Worm (Caenorhabditis elegans) whole organism, late embryonic: ENCODE results near the gene F33H1.4.
A peak's percentile ranks its signal among the peaks of the same experiment; 100 is the strongest.

Experiments
- C08G9.2 ChIP-seq: sonication (generic microtip); optimal IDR thresholded peaks from 2 replicates; lab custom pipeline; 2016; ENCODE audit warnings: mild to moderate bottlenecking, missing genetic modification characterization, moderate library complexity, missing compliant biosample characterization
- C38D4.7 ChIP-seq: fragments of 200-800 bp; sonication (Bioruptor generic); optimal IDR thresholded peaks from 2 replicates; lab custom pipeline; 2018; ENCODE audit warnings: mild to moderate bottlenecking, missing genetic modification characterization, moderate library complexity, missing compliant biosample characterization
- K09A11.1 ChIP-seq: sonication (generic microtip); optimal IDR thresholded peaks from 2 replicates; lab custom pipeline; 2017; ENCODE audit warnings: antibody characterized with exemption, mild to moderate bottlenecking, missing genetic modification characterization, missing compliant biosample characterization; ENCODE audit not compliant: insufficient read depth
- T23F11.4 ChIP-seq: fragments of 200-800 bp; sonication (Bioruptor generic); optimal IDR thresholded peaks from 2 replicates; lab custom pipeline; 2018; ENCODE audit warnings: mild to moderate bottlenecking, missing genetic modification characterization, missing compliant biosample characterization
- Y22D7AL.16 ChIP-seq: sonication (generic microtip); optimal IDR thresholded peaks from 2 replicates; lab custom pipeline; 2016; ENCODE audit warnings: missing genetic modification characterization, missing compliant biosample characterization
- ahr-1 ChIP-seq: sonication (generic microtip); optimal IDR thresholded peaks from 2 replicates; lab custom pipeline; 2016; ENCODE audit warnings: missing genetic modification characterization, missing compliant biosample characterization
- ama-1 ChIP-seq: fragments of 150-350 bp; optimal IDR thresholded peaks from 2 replicates; lab custom pipeline; 2014
- ceh-18 ChIP-seq: sonication (generic microtip); optimal IDR thresholded peaks from 2 replicates; lab custom pipeline; 2016; ENCODE audit warnings: missing genetic modification characterization, missing compliant biosample characterization
- ceh-19 ChIP-seq: fragments of 200-800 bp; sonication (Bioruptor generic); optimal IDR thresholded peaks from 2 replicates; lab custom pipeline; 2018; ENCODE audit warnings: mild to moderate bottlenecking, missing genetic modification characterization, missing compliant biosample characterization
- ceh-2 ChIP-seq: sonication (generic microtip); optimal IDR thresholded peaks from 2 replicates; lab custom pipeline; 2016; ENCODE audit warnings: missing genotype, missing genetic modification characterization, missing compliant biosample characterization
- ceh-22 ChIP-seq: sonication (generic microtip); optimal IDR thresholded peaks from 2 replicates; lab custom pipeline; 2017; ENCODE audit warnings: missing biosample characterization, missing genetic modification characterization
- ceh-24 ChIP-seq: sonication (generic microtip); optimal IDR thresholded peaks from 2 replicates; lab custom pipeline; 2016; ENCODE audit warnings: mild to moderate bottlenecking, missing genetic modification characterization, missing compliant biosample characterization
- ceh-31 ChIP-seq: sonication (generic microtip); optimal IDR thresholded peaks from 2 replicates; lab custom pipeline; 2016; ENCODE audit warnings: missing genetic modification characterization, missing compliant biosample characterization
- ceh-45 ChIP-seq: fragments of 200-800 bp; sonication (Bioruptor generic); IDR thresholded peaks from 2 replicates; pipeline ENCODE4 v1.3.6; 2022; ENCODE audit warnings: missing genetic modification reagents, missing genetic modification characterization, missing compliant biosample characterization
- ceh-9 ChIP-seq: sonication (generic microtip); optimal IDR thresholded peaks from 2 replicates; lab custom pipeline; 2016; ENCODE audit warnings: mild to moderate bottlenecking, missing genetic modification characterization, inconsistent platforms, missing compliant biosample characterization
- dve-1 ChIP-seq: sonication (generic microtip); optimal IDR thresholded peaks from 2 replicates; lab custom pipeline; 2017; ENCODE audit warnings: antibody characterized with exemption, mild to moderate bottlenecking, missing genetic modification characterization, missing compliant biosample characterization
- ets-4 ChIP-seq: sonication (generic microtip); optimal IDR thresholded peaks from 2 replicates; lab custom pipeline; 2016; ENCODE audit warnings: missing genetic modification characterization, missing compliant biosample characterization
- fkh-10 ChIP-seq: fragments of 150-350 bp; optimal IDR thresholded peaks from 2 replicates; lab custom pipeline; 2014; ENCODE audit warnings: missing biosample characterization, missing genetic modification reagents, missing genetic modification characterization
- hlh-13 ChIP-seq: fragments of 200-800 bp; sonication (Bioruptor generic); optimal IDR thresholded peaks from 2 replicates; lab custom pipeline; 2018; ENCODE audit warnings: mild to moderate bottlenecking, missing genetic modification characterization, missing compliant biosample characterization
- lin-11 ChIP-seq: fragments of 200-800 bp; sonication (Bioruptor generic); optimal IDR thresholded peaks from 2 replicates; lab custom pipeline; 2018; ENCODE audit warnings: mild to moderate bottlenecking, missing genetic modification characterization, missing compliant biosample characterization
- mec-3 ChIP-seq: sonication (generic microtip); optimal IDR thresholded peaks from 2 replicates; lab custom pipeline; 2016; ENCODE audit warnings: borderline replicate concordance, missing genetic modification characterization, missing compliant biosample characterization
- nfya-1 ChIP-seq: sonication (generic microtip); optimal IDR thresholded peaks from 2 replicates; lab custom pipeline; 2017; ENCODE audit warnings: missing genetic modification characterization, mild to moderate bottlenecking, missing compliant biosample characterization, antibody characterized with exemption, moderate library complexity
- nhr-232 ChIP-seq: sonication (generic microtip); optimal IDR thresholded peaks from 2 replicates; lab custom pipeline; 2016; ENCODE audit warnings: missing genetic modification characterization, missing compliant biosample characterization
- npax-4 ChIP-seq: sonication (generic microtip); optimal IDR thresholded peaks from 2 replicates; lab custom pipeline; 2016; ENCODE audit warnings: missing genetic modification characterization, missing compliant biosample characterization
- pag-3 ChIP-seq: sonication (generic microtip); optimal IDR thresholded peaks from 2 replicates; lab custom pipeline; 2016; ENCODE audit warnings: missing compliant biosample characterization, missing genetic modification characterization, borderline replicate concordance
- pat-9 ChIP-seq: fragments of 200-800 bp; sonication (Bioruptor generic); optimal IDR thresholded peaks from 2 replicates; lab custom pipeline; 2018; ENCODE audit warnings: mild to moderate bottlenecking, missing genetic modification characterization, moderate library complexity, missing compliant biosample characterization
- pqm-1 ChIP-seq: sonication (generic microtip); optimal IDR thresholded peaks from 2 replicates; lab custom pipeline; 2016; ENCODE audit warnings: missing genetic modification characterization, missing compliant biosample characterization
- pros-1 ChIP-seq: fragments of 150-350 bp; optimal IDR thresholded peaks from 2 replicates; lab custom pipeline; 2014; ENCODE audit warnings: missing biosample characterization, missing genetic modification reagents, missing genetic modification characterization
- ref-2 ChIP-seq: sonication (generic microtip); optimal IDR thresholded peaks from 2 replicates; lab custom pipeline; 2016; ENCODE audit warnings: missing genetic modification characterization, missing compliant biosample characterization
- sdc-2 ChIP-seq: sonication (generic microtip); optimal IDR thresholded peaks from 2 replicates; lab custom pipeline; 2016; ENCODE audit warnings: missing genotype, missing genetic modification characterization, missing compliant biosample characterization
- tbx-2 ChIP-seq: sonication (generic microtip); optimal IDR thresholded peaks from 2 replicates; lab custom pipeline; 2016; ENCODE audit warnings: missing genetic modification characterization, missing compliant biosample characterization
- unc-3 ChIP-seq, 2 experiments: fragments of 200-800 bp in 1 of 2; sonication (Bioruptor generic) in 1 of 2; sonication (generic microtip) in 1 of 2; conservative IDR thresholded peaks in 1 of 2; optimal IDR thresholded peaks in 1 of 2; 2 replicates each; pipeline versions ENCODE4 v1.3.6 to Lab custom; 2016 to 2022; ENCODE audit warnings: missing compliant biosample characterization in 2 of 2, missing genetic modification characterization in 2 of 2, missing genetic modification reagents in 1 of 2
- unc-42 ChIP-seq: sonication (generic microtip); optimal IDR thresholded peaks from 2 replicates; lab custom pipeline; 2016; ENCODE audit warnings: missing genotype, missing genetic modification characterization, missing compliant biosample characterization
- unc-55 ChIP-seq: sonication (generic microtip); optimal IDR thresholded peaks from 2 replicates; lab custom pipeline; 2017; ENCODE audit warnings: missing biosample characterization, missing genetic modification reagents, missing genetic modification characterization
- zip-5 ChIP-seq: sonication (generic microtip); optimal IDR thresholded peaks from 2 replicates; lab custom pipeline; 2016; ENCODE audit warnings: missing genetic modification characterization, missing compliant biosample characterization

Gene F33H1.4

ce11 chrII:10168905-10169782 is 5.3 kb upstream of the F33H1.4 start, which contains the start of gene daf-19 (continued):
- TF ChIP-seq nhr-232 (tag; lab: Kevin White, UChicago): no peak
- peak; percentile 76 for TF ChIP-seq sdc-2 (tag; lab: Kevin White, UChicago)
- TF ChIP-seq ama-1 (lab: Kevin White, UChicago): peak; percentile 81
- no peak for TF ChIP-seq ceh-24 (tag; lab: Kevin White, UChicago)
- TF ChIP-seq unc-42 (tag; lab: Kevin White, UChicago): peak; percentile 74
- TF ChIP-seq ceh-18 (tag; lab: Kevin White, UChicago): peak; percentile 87
- TF ChIP-seq lin-11 (tag; lab: Kevin White, UChicago): no peak
- no peak for TF ChIP-seq pat-9 (tag; lab: Kevin White, UChicago)
- no peak for TF ChIP-seq pag-3 (tag; lab: Kevin White, UChicago)
- peak; percentile 69 for TF ChIP-seq T23F11.4 (GFP tag; lab: Kevin White, UChicago)
- TF ChIP-seq pqm-1 (tag; lab: Kevin White, UChicago): no peak
- TF ChIP-seq ceh-19: peak; percentile 88
- peak; percentile 46 for TF ChIP-seq Y22D7AL.16 (tag; lab: Kevin White, UChicago)
- peak; percentile 54 for TF ChIP-seq ets-4 (tag; lab: Kevin White, UChicago)
- peak; percentile 45 for TF ChIP-seq hlh-13 (GFP tag; lab: Kevin White, UChicago)
- TF ChIP-seq C08G9.2: peak; percentile 50
- peak; percentile 79 for TF ChIP-seq ref-2 (tag; lab: Kevin White, UChicago)
- no peak for TF ChIP-seq ahr-1 (tag; lab: Kevin White, UChicago)
- peak; percentile 79 for TF ChIP-seq nfya-1 (tag; lab: Kevin White, UChicago)
- TF ChIP-seq, all 69 proteins: peak for 45

ce11 chrII:10170837-10171318 is 3.6 kb upstream of the F33H1.4 start, which contains the start of gene gpd-4:
Gene gpd-4, plus strand, starts transcription at chrII:10171268.
- TF ChIP-seq fkh-10 (GFP tag; lab: Kevin White, UChicago) (no peak), K09A11.1 (no peak)

ce11 chrII:10172436-10172973 is 1.9 kb upstream of the F33H1.4 start, which contains the start of gene wbp-11:
Gene wbp-11, plus strand, starts transcription at chrII:10172923.
- no peak for TF ChIP-seq C38D4.7 (GFP tag; lab: Kevin White, UChicago)
- no peak for TF ChIP-seq ama-1 (lab: Kevin White, UChicago)
- peak; percentile 46 for TF ChIP-seq unc-42 (tag; lab: Kevin White, UChicago)
- TF ChIP-seq unc-3 (GFP tag; conservative IDR thresholded peaks at IDR 0.05; lab: Robert Waterston, UW): no peak
- no peak for TF ChIP-seq unc-3 (tag; optimal IDR thresholded peaks at IDR 0.05; lab: Kevin White, UChicago)

- TF ChIP-seq hlh-13 (GFP tag; lab: Kevin White, UChicago): no peak
- no peak for TF ChIP-seq ceh-31 (tag; lab: Kevin White, UChicago)
- TF ChIP-seq ets-4 (tag; lab: Kevin White, UChicago): no peak
- TF ChIP-seq tbx-2 (tag; lab: Kevin White, UChicago): no peak
- no peak for TF ChIP-seq unc-42 (tag; lab: Kevin White, UChicago)
- TF ChIP-seq unc-3 (GFP tag; conservative IDR thresholded peaks at IDR 0.05; lab: Robert Waterston, UW): no peak
- TF ChIP-seq unc-3 (tag; optimal IDR thresholded peaks at IDR 0.05; lab: Kevin White, UChicago): no peak
- no peak for TF ChIP-seq K09A11.1
- TF ChIP-seq mec-3 (tag; lab: Kevin White, UChicago): no peak
- TF ChIP-seq, all 69 proteins: peak for 0
Observed at ce11 chrII:10182634-10183033, 8.2 kb downstream of the F33H1.4 start, which contains the start of gene srd-1. Gene srd-1, minus strand, starts transcription at chrII:10182734.

ce11 chrII:10187808-10188207 is 13.4 kb downstream of the F33H1.4 start, which contains the start of gene srd-2:
Gene srd-2, minus strand, starts transcription at chrII:10187908.
- TF ChIP-seq C08G9.2 (no peak), pros-1 (tag; lab: Kevin White, UChicago) (no peak), unc-55 (GFP tag; lab: Kevin White, UChicago) (no peak), ceh-22 (tag; lab: Kevin White, UChicago) (no peak), ceh-2 (no peak), ceh-45 (GFP tag; lab: Robert Waterston, UW) (no peak), npax-4 (no peak), pat-9 (tag; lab: Kevin White, UChicago) (no peak), ceh-18 (tag; lab: Kevin White, UChicago) (no peak), pqm-1 (tag; lab: Kevin White, UChicago) (no peak), ahr-1 (tag; lab: Kevin White, UChicago) (no peak), tbx-2 (tag; lab: Kevin White, UChicago) (no peak), zip-5 (tag; lab: Kevin White, UChicago) (no peak), pag-3 (tag; lab: Kevin White, UChicago) (no peak), unc-42 (tag; lab: Kevin White, UChicago) (no peak), ceh-9 (no peak), dve-1 (tag; lab: Kevin White, UChicago) (no peak), ref-2 (tag; lab: Kevin White, UChicago) (no peak), lin-11 (tag; lab: Kevin White, UChicago) (no peak), ceh-24 (tag; lab: Kevin White, UChicago) (no peak)
